Fruit fly (Drosophila melanogaster) whole organism: Measurements from ENCODE around the gene Fum3.

Source experiments
- Dll ChIP-seq: fragments of >200 bp; optimal IDR thresholded peaks from 2 replicates; lab custom pipeline; 2017
- pan ChIP-seq: fragments of >200 bp; optimal IDR thresholded peaks from 2 replicates; lab custom pipeline; 2017
- psq ChIP-seq: fragments of >200 bp; optimal IDR thresholded peaks from 2 replicates; lab custom pipeline; 2017

DNA sequence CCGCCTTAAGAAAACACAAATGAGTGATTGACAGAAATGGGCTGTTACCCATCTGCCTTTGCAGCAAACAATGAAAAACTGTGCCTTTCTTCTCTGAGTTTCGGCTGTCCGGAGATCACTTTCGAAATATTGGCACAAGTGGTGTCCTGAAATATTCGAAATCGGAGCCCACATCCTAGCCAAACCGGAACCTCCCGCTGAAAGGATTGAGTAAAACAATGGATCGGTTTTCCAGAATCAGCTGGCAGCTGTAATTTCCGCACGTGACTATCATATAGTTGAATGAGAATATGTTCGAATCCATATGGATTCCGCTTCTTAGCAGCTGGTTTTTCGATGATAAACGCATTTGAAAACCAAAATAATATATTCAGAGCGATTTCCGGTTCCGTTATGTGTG lies 31.6 kb downstream of the Fum3 start:
- no peak for TF ChIP-seq psq
- no peak for TF ChIP-seq Dll (lab: Kevin White, UChicago)
- no peak for TF ChIP-seq pan (lab: Kevin White, UChicago)
